Worm (Caenorhabditis elegans): Measurements from ENCODE around the gene T09B9.1.

DNA sequence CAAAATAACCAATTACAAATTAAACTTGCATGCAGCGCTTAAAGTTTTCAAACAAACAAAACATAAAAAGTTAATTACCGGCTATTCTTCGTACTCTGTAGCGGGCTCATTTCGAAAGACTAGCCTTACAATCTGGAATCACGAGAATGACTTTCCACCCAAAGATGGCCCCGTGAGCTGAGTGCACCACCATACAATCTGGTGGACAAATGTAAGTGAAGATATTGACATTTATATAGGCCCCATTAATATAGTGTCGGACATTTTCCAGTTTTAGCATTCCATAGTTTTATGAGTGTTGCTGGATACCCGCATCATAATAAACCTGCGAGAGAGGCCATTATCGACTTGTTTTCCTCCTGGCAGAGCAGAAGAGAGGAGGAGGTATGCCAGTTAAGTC, 2.5 kb upstream of the T09B9.1 start:
- no peak for TF ChIP-seq snpc-4 (tag; optimal IDR thresholded peaks at IDR 0.05)
- TF ChIP-seq pqm-1 (tag; optimal IDR thresholded peaks at IDR 0.05) = no peak
- no peak for TF ChIP-seq ztf-11 (tag; optimal IDR thresholded peaks at IDR 0.05)
- no peak for TF ChIP-seq aly-2 (tag; optimal IDR thresholded peaks at IDR 0.05)
